Worm (Caenorhabditis elegans) whole organism, young adult: ENCODE results near the gene slc-25A10.

Experiments used
- C06A6.2 ChIP-seq: fragments of 200-800 bp; sonication (Bioruptor generic); conservative IDR thresholded peaks from 2 replicates; pipeline ENCODE4 v1.3.6; 2022; ENCODE audit warnings: missing genetic modification characterization, missing compliant biosample characterization
- F22D6.2 ChIP-seq: sonication (generic microtip); optimal IDR thresholded peaks from 2 replicates; lab custom pipeline; 2016; ENCODE audit warnings: mild to moderate bottlenecking, missing genetic modification characterization, missing compliant biosample characterization
- F37B4.10 ChIP-seq: fragments of 200-800 bp; sonication (Bioruptor generic); IDR thresholded peaks from 2 replicates; pipeline ENCODE4 v1.3.6; 2022; ENCODE audit warnings: missing genetic modification characterization, missing compliant biosample characterization
- F57A8.1 ChIP-seq: fragments of 200-800 bp; sonication (Bioruptor generic); optimal IDR thresholded peaks from 2 replicates; lab custom pipeline; 2018; ENCODE audit warnings: mild to moderate bottlenecking, missing genetic modification characterization, moderate library complexity, missing compliant biosample characterization
- K11D2.4 ChIP-seq: fragments of 200-800 bp; sonication (Bioruptor generic); IDR thresholded peaks from 2 replicates; pipeline ENCODE4 v1.3.6; 2022; ENCODE audit warnings: missing genetic modification reagents, missing genetic modification characterization, missing compliant biosample characterization
- T07F8.4 ChIP-seq: sonication (generic microtip); optimal IDR thresholded peaks from 2 replicates; lab custom pipeline; 2016; ENCODE audit warnings: mild to moderate bottlenecking, missing genetic modification characterization, moderate library complexity, missing compliant biosample characterization
- T26A5.8 ChIP-seq: sonication (generic microtip); optimal IDR thresholded peaks from 2 replicates; lab custom pipeline; 2016; ENCODE audit warnings: missing genetic modification characterization, missing compliant biosample characterization
- Y56A3A.18 ChIP-seq: fragments of 200-800 bp; sonication (Bioruptor generic); IDR thresholded peaks from 2 replicates; pipeline ENCODE4 v1.3.6; 2022; ENCODE audit warnings: missing genetic modification reagents, missing genetic modification characterization, missing compliant biosample characterization
- Y95B8A.8 ChIP-seq: fragments of 200-800 bp; sonication (Bioruptor generic); IDR thresholded peaks from 2 replicates; pipeline ENCODE4 v1.3.6; 2022; ENCODE audit warnings: missing genetic modification reagents, missing genetic modification characterization, missing compliant biosample characterization
- akir-1 ChIP-seq: fragments of 200-800 bp; sonication (Bioruptor generic); optimal IDR thresholded peaks from 2 replicates; lab custom pipeline; 2018; ENCODE audit warnings: mild to moderate bottlenecking, missing genetic modification characterization, moderate library complexity, missing compliant biosample characterization
- athp-1 ChIP-seq: sonication (generic microtip); optimal IDR thresholded peaks from 2 replicates; lab custom pipeline; 2017; ENCODE audit warnings: mild to moderate bottlenecking, missing genetic modification characterization, missing compliant biosample characterization
- attf-3 ChIP-seq: fragments of 200-800 bp; sonication (Bioruptor generic); conservative IDR thresholded peaks from 2 replicates; pipeline ENCODE4 v1.3.6; 2022; ENCODE audit warnings: missing genetic modification reagents, missing genetic modification characterization, missing compliant biosample characterization
- bed-1 ChIP-seq: fragments of 200-800 bp; sonication (Bioruptor generic); IDR thresholded peaks from 2 replicates; pipeline ENCODE4 v1.3.6; 2022; ENCODE audit warnings: missing genetic modification reagents, missing genetic modification characterization, missing compliant biosample characterization
- bed-2 ChIP-seq: fragments of 200-800 bp; sonication (Bioruptor generic); IDR thresholded peaks from 2 replicates; pipeline ENCODE4 v1.3.6; 2022; ENCODE audit warnings: missing genetic modification reagents, missing genetic modification characterization, missing compliant biosample characterization
- ccch-3 ChIP-seq: fragments of 200-800 bp; sonication (Bioruptor generic); optimal IDR thresholded peaks from 2 replicates; lab custom pipeline; 2018; ENCODE audit warnings: mild to moderate bottlenecking, missing genetic modification characterization, missing compliant biosample characterization
- cebp-1 ChIP-seq, 2 experiments: fragments of 200-800 bp in 1 of 2; sonication (Bioruptor generic) in 1 of 2; sonication (generic microtip) in 1 of 2; IDR thresholded peaks in 1 of 2; optimal IDR thresholded peaks in 1 of 2; 2 replicates each; pipeline versions ENCODE4 v1.3.6 to Lab custom; 2017 to 2022; ENCODE audit warnings: missing compliant biosample characterization in 2 of 2, missing genetic modification characterization in 2 of 2, mild to moderate bottlenecking in 1 of 2, missing genetic modification reagents in 1 of 2, moderate library complexity in 1 of 2
- ceh-27 ChIP-seq: fragments of 200-800 bp; sonication (Bioruptor generic); optimal IDR thresholded peaks from 2 replicates; lab custom pipeline; 2018; ENCODE audit warnings: mild to moderate bottlenecking, missing genetic modification characterization, moderate library complexity, missing compliant biosample characterization
- die-1 ChIP-seq: sonication (generic microtip); optimal IDR thresholded peaks from 2 replicates; lab custom pipeline; 2016; ENCODE audit warnings: missing genotype, mild to moderate bottlenecking, missing genetic modification characterization, missing compliant biosample characterization
- egl-18 ChIP-seq: fragments of 200-800 bp; sonication (Bioruptor generic); IDR thresholded peaks from 2 replicates; pipeline ENCODE4 v1.3.6; 2022; ENCODE audit warnings: missing genetic modification reagents, missing genetic modification characterization, missing compliant biosample characterization
- egrh-3 ChIP-seq: fragments of 200-800 bp; sonication (Bioruptor generic); IDR thresholded peaks from 2 replicates; pipeline ENCODE4 v1.3.6; 2022; ENCODE audit warnings: missing genetic modification reagents, missing genetic modification characterization, missing compliant biosample characterization
- ekl-4 ChIP-seq: fragments of 200-800 bp; sonication (Bioruptor generic); IDR thresholded peaks from 2 replicates; pipeline ENCODE4 v1.3.6; 2022; ENCODE audit warnings: missing genetic modification reagents, missing genetic modification characterization, missing compliant biosample characterization
- fkh-3 ChIP-seq: sonication (generic microtip); optimal IDR thresholded peaks from 2 replicates; lab custom pipeline; 2016; ENCODE audit warnings: mild to moderate bottlenecking, missing genetic modification characterization, missing compliant biosample characterization
- hmg-1.2 ChIP-seq: fragments of 200-800 bp; sonication (Bioruptor generic); IDR thresholded peaks from 2 replicates; pipeline ENCODE4 v1.3.6; 2022; ENCODE audit warnings: missing genetic modification reagents, missing genetic modification characterization, missing compliant biosample characterization
- hrde-1 ChIP-seq: sonication (generic microtip); optimal IDR thresholded peaks from 2 replicates; lab custom pipeline; 2016; ENCODE audit warnings: missing genetic modification characterization, mild to moderate bottlenecking, missing compliant biosample characterization, moderate library complexity, missing genotype, missing genetic modification reagents, borderline replicate concordance
- let-607 ChIP-seq, 2 experiments: fragments of 200-800 bp in 1 of 2; sonication (Bioruptor generic) in 1 of 2; sonication (generic microtip) in 1 of 2; optimal IDR thresholded peaks; 2 replicates each; lab custom pipeline; 2016 to 2018; ENCODE audit warnings: mild to moderate bottlenecking in 2 of 2, missing compliant biosample characterization in 2 of 2, missing genetic modification characterization in 2 of 2, moderate library complexity in 2 of 2, missing genotype in 1 of 2
- lin-35 ChIP-seq, 3 experiments: fragments of 150-350 bp in 2 of 3; sonication (generic microtip) in 1 of 3; optimal IDR thresholded peaks; 2 replicates each; lab custom pipeline; 2014 to 2018; ENCODE audit warnings: missing biosample characterization in 3 of 3, missing genetic modification characterization in 3 of 3, missing genetic modification reagents in 3 of 3
- lir-1 ChIP-seq: fragments of 200-800 bp; sonication (Bioruptor generic); conservative IDR thresholded peaks from 2 replicates; pipeline ENCODE4 v1.3.6; 2022; ENCODE audit warnings: missing genetic modification reagents, missing genetic modification characterization, missing compliant biosample characterization
- lsy-27 ChIP-seq: sonication (generic microtip); optimal IDR thresholded peaks from 2 replicates; lab custom pipeline; 2017; ENCODE audit warnings: missing genetic modification characterization, mild to moderate bottlenecking, missing compliant biosample characterization, antibody characterized with exemption, missing genotype, borderline replicate concordance; ENCODE audit not compliant: insufficient read depth
- madf-10 ChIP-seq: sonication (generic microtip); optimal IDR thresholded peaks from 2 replicates; lab custom pipeline; 2016; ENCODE audit warnings: mild to moderate bottlenecking, missing genetic modification characterization, missing compliant biosample characterization
- madf-8 ChIP-seq: fragments of 200-800 bp; sonication (Bioruptor generic); conservative IDR thresholded peaks from 2 replicates; pipeline ENCODE4 v1.3.6; 2022; ENCODE audit warnings: missing genetic modification reagents, missing genetic modification characterization, missing compliant biosample characterization
- mel-28 ChIP-seq: sonication (generic microtip); optimal IDR thresholded peaks from 2 replicates; lab custom pipeline; 2016; ENCODE audit warnings: borderline replicate concordance, mild to moderate bottlenecking, missing genetic modification characterization, missing compliant biosample characterization
- mes-4 ChIP-seq: sonication (generic microtip); optimal IDR thresholded peaks from 2 replicates; lab custom pipeline; 2016; ENCODE audit warnings: missing genotype, missing genetic modification characterization, missing compliant biosample characterization
- mxl-1 ChIP-seq: sonication (generic microtip); optimal IDR thresholded peaks from 2 replicates; lab custom pipeline; 2016; ENCODE audit warnings: missing genetic modification characterization, missing compliant biosample characterization
- nfya-2 ChIP-seq: fragments of 200-800 bp; sonication (Bioruptor generic); IDR thresholded peaks from 2 replicates; pipeline ENCODE4 v1.3.6; 2022; ENCODE audit warnings: missing genetic modification reagents, missing genetic modification characterization, missing compliant biosample characterization
- nfyb-1 ChIP-seq: fragments of 200-800 bp; sonication (Bioruptor generic); IDR thresholded peaks from 2 replicates; pipeline ENCODE4 v1.3.6; 2022; ENCODE audit warnings: missing genetic modification reagents, missing genetic modification characterization, missing compliant biosample characterization
- nhr-179 ChIP-seq: sonication (generic microtip); optimal IDR thresholded peaks from 2 replicates; lab custom pipeline; 2016; ENCODE audit warnings: mild to moderate bottlenecking, missing genetic modification characterization, missing compliant biosample characterization
- snpc-1.3 ChIP-seq: sonication (generic microtip); optimal IDR thresholded peaks from 2 replicates; lab custom pipeline; 2017; ENCODE audit warnings: missing genetic modification characterization, mild to moderate bottlenecking, missing compliant biosample characterization, antibody characterized with exemption, moderate library complexity, missing genotype, missing genetic modification reagents; ENCODE audit not compliant: insufficient read depth
- somi-1 ChIP-seq: fragments of 200-800 bp; sonication (Bioruptor generic); optimal IDR thresholded peaks from 2 replicates; lab custom pipeline; 2018; ENCODE audit warnings: mild to moderate bottlenecking, missing genetic modification characterization, missing compliant biosample characterization
- tbp1 ChIP-seq: fragments of 200-800 bp; sonication (Bioruptor generic); optimal IDR thresholded peaks from 2 replicates; lab custom pipeline; 2018; ENCODE audit warnings: mild to moderate bottlenecking, missing genetic modification characterization, missing compliant biosample characterization
- tbx-9 ChIP-seq: sonication (generic microtip); optimal IDR thresholded peaks from 2 replicates; lab custom pipeline; 2016; ENCODE audit warnings: borderline replicate concordance, missing genetic modification characterization, inconsistent platforms, missing compliant biosample characterization
- unc-62 ChIP-seq: fragments of 150-350 bp; optimal IDR thresholded peaks from 2 replicates; lab custom pipeline; 2014; ENCODE audit warnings: missing biosample characterization, missing genetic modification reagents, missing genetic modification characterization
- zfh-2 ChIP-seq: fragments of 200-800 bp; sonication (Bioruptor generic); conservative IDR thresholded peaks from 2 replicates; pipeline ENCODE4 v1.3.6; 2022; ENCODE audit warnings: missing genetic modification reagents, missing genetic modification characterization, missing compliant biosample characterization
- ztf-3 ChIP-seq: fragments of 200-800 bp; sonication (Bioruptor generic); optimal IDR thresholded peaks from 2 replicates; lab custom pipeline; 2018; ENCODE audit warnings: mild to moderate bottlenecking, missing genetic modification characterization, missing compliant biosample characterization

Gene slc-25A10

ce11 chrX:6691653-6692052 is 33.8 kb downstream of the slc-25A10 start:
- no peak for TF ChIP-seq akir-1 (GFP tag; lab: Kevin White, UChicago)
- TF ChIP-seq nhr-179 (tag; lab: Kevin White, UChicago), result no peak
- no peak for TF ChIP-seq mes-4 (tag; lab: Kevin White, UChicago)
- no peak for TF ChIP-seq lsy-27
- TF ChIP-seq mel-28 (tag; lab: Kevin White, UChicago), result no peak
- no peak for TF ChIP-seq snpc-1.3 (tag; lab: Kevin White, UChicago)
- no peak for TF ChIP-seq zfh-2 (GFP tag; lab: Robert Waterston, UW)
- no peak for TF ChIP-seq somi-1 (GFP tag; lab: Kevin White, UChicago)
- no peak for TF ChIP-seq F37B4.10 (GFP tag; lab: Robert Waterston, UW)
- no peak for TF ChIP-seq bed-2 (GFP tag; lab: Robert Waterston, UW)
- TF ChIP-seq egrh-3, result no peak

- TF ChIP-seq ekl-4 (GFP tag; lab: Robert Waterston, UW), result no peak
- no peak for TF ChIP-seq nfyb-1
- no peak for TF ChIP-seq let-607 (tag; optimal IDR thresholded peaks at IDR 0.05; lab: Kevin White, UChicago)
- TF ChIP-seq Y56A3A.18 (GFP tag; lab: Robert Waterston, UW), result no peak
- no peak for TF ChIP-seq fkh-3 (tag; lab: Kevin White, UChicago)
- TF ChIP-seq ceh-27, result no peak
- TF ChIP-seq mxl-1 (tag; lab: Kevin White, UChicago), result no peak
- TF ChIP-seq nhr-179 (tag; lab: Kevin White, UChicago), result no peak
- TF ChIP-seq Y95B8A.8 (GFP tag; lab: Robert Waterston, UW), result no peak
- TF ChIP-seq K11D2.4 (GFP tag; lab: Robert Waterston, UW), result no peak
- TF ChIP-seq madf-8 (GFP tag; lab: Robert Waterston, UW), result no peak
These were observed 35.5 kb downstream of the slc-25A10 start, which contains the start of gene F38B6.6 for ce11 chrX:6689985-6690384. Gene F38B6.6, minus strand, starts transcription at chrX:6690085.

- no peak for TF ChIP-seq die-1 (tag; lab: Kevin White, UChicago)
- no peak for TF ChIP-seq tbx-9 (tag; lab: Kevin White, UChicago)
- no peak for TF ChIP-seq tbp1
- TF ChIP-seq F57A8.1, result no peak
- TF ChIP-seq ccch-3, result no peak
- TF ChIP-seq egrh-3, result no peak
- TF ChIP-seq let-607 (tag; optimal IDR thresholded peaks at IDR 0.05; lab: Kevin White, UChicago), result no peak
- TF ChIP-seq ztf-3 (GFP tag; lab: Kevin White, UChicago), result no peak
- TF ChIP-seq cebp-1 (GFP tag; IDR thresholded peaks at IDR 0.05; lab: Robert Waterston, UW), result no peak
- TF ChIP-seq cebp-1 (tag; optimal IDR thresholded peaks at IDR 0.05; lab: Kevin White, UChicago), result no peak
- no peak for TF ChIP-seq attf-3 (GFP tag; lab: Robert Waterston, UW)
- no peak for TF ChIP-seq T07F8.4
- TF ChIP-seq F22D6.2 (tag; lab: Kevin White, UChicago), result no peak
- TF ChIP-seq nfya-2 (GFP tag; lab: Robert Waterston, UW), result no peak
These were observed 36.4 kb downstream of the slc-25A10 start for ce11 chrX:6688953-6689562.

ce11 chrX:6687756-6688155 is 37.7 kb downstream of the slc-25A10 start:
- TF ChIP-seq unc-62 (GFP tag; lab: Kevin White, UChicago), result no peak
- TF ChIP-seq lin-35 (GFP tag; optimal IDR thresholded peaks at IDR 0.05; lab: Kevin White, UChicago), result no peak
- TF ChIP-seq egl-18 (GFP tag; lab: Robert Waterston, UW), result no peak
- TF ChIP-seq F57A8.1, result no peak
- TF ChIP-seq T26A5.8 (tag; lab: Kevin White, UChicago), result no peak
- no peak for TF ChIP-seq hmg-1.2 (GFP tag; lab: Robert Waterston, UW)
- TF ChIP-seq madf-10 (tag; lab: Kevin White, UChicago), result no peak
- no peak for TF ChIP-seq hrde-1 (tag; lab: Kevin White, UChicago)
- no peak for TF ChIP-seq athp-1 (tag; lab: Kevin White, UChicago)
- no peak for TF ChIP-seq bed-1 (GFP tag; lab: Robert Waterston, UW)
- no peak for TF ChIP-seq C06A6.2 (GFP tag; lab: Robert Waterston, UW)
- TF ChIP-seq F37B4.10 (GFP tag; lab: Robert Waterston, UW), result no peak
- TF ChIP-seq ccch-3, result no peak
- no peak for TF ChIP-seq lir-1
